Fruit fly (Drosophila melanogaster) whole organism, embryonic: ENCODE data around the gene Cep290.

Experiments
- Blimp-1 ChIP-seq: fragments of 200-800 bp; sonication (Bioruptor generic); optimal IDR thresholded peaks from 3 replicates; lab custom pipeline; 2018; ENCODE audit warnings: missing biosample characterization, missing genetic modification characterization, mild to moderate bottlenecking, moderate library complexity, missing genetic modification reagents
- CG10959 ChIP-seq: fragments of 200-800 bp; sonication (Bioruptor generic); IDR thresholded peaks from 2 replicates; pipeline ENCODE4 v1.3.6; 2022; ENCODE audit warnings: missing biosample characterization, missing genetic modification characterization
- CG10979 ChIP-seq: fragments of 200-800 bp; sonication (Bioruptor generic); optimal IDR thresholded peaks from 2 replicates; lab custom pipeline; 2018; ENCODE audit warnings: missing biosample characterization, mild to moderate bottlenecking, missing genetic modification characterization, moderate library complexity
- CG12071 ChIP-seq: fragments of 200-800 bp; sonication (Bioruptor generic); optimal IDR thresholded peaks from 3 replicates; lab custom pipeline; 2018; ENCODE audit warnings: missing biosample characterization, mild to moderate bottlenecking, missing genetic modification characterization
- CG12659 ChIP-seq: fragments of 200-800 bp; sonication (Bioruptor generic); optimal IDR thresholded peaks from 3 replicates; lab custom pipeline; 2017; ENCODE audit warnings: mild to moderate bottlenecking, missing biosample characterization, missing genetic modification reagents, missing genetic modification characterization
- CG12744 ChIP-seq: fragments of 200-800 bp; sonication (Bioruptor generic); optimal IDR thresholded peaks from 2 replicates; lab custom pipeline; 2016; ENCODE audit warnings: missing biosample characterization, missing genetic modification characterization
- CG13775 ChIP-seq: fragments of 200-800 bp; sonication (Bioruptor generic); optimal IDR thresholded peaks from 3 replicates; lab custom pipeline; 2017; ENCODE audit warnings: missing biosample characterization, mild to moderate bottlenecking, missing genetic modification characterization
- CG14667 ChIP-seq: fragments of 200-800 bp; sonication (Bioruptor generic); IDR thresholded peaks from 2 replicates; pipeline ENCODE4 v1.3.6; 2022; ENCODE audit warnings: missing biosample characterization, missing genetic modification characterization
- CG14710 ChIP-seq: fragments of 200-800 bp; sonication (Bioruptor generic); optimal IDR thresholded peaks from 3 replicates; lab custom pipeline; 2019; ENCODE audit warnings: missing biosample characterization, mild to moderate bottlenecking, missing genetic modification characterization, moderate library complexity
- CG15479 ChIP-seq: fragments of 200-800 bp; sonication (Bioruptor generic); optimal IDR thresholded peaks from 3 replicates; lab custom pipeline; 2019; ENCODE audit warnings: missing biosample characterization, mild to moderate bottlenecking, missing genetic modification characterization, moderate library complexity
- CG16813 ChIP-seq: fragments of 200-800 bp; sonication (Bioruptor generic); IDR thresholded peaks from 3 replicates; pipeline ENCODE4 v1.3.6; 2022; ENCODE audit warnings: missing biosample characterization, missing genetic modification characterization; ENCODE audit not compliant: partially characterized antibody
- CG1832 ChIP-seq: fragments of 200-800 bp; sonication (Bioruptor generic); optimal IDR thresholded peaks from 2 replicates; lab custom pipeline; 2017; ENCODE audit warnings: missing biosample characterization, mild to moderate bottlenecking, missing genetic modification characterization, inconsistent platforms
- CG31365 ChIP-seq: fragments of 200-800 bp; sonication (Bioruptor generic); optimal IDR thresholded peaks from 2 replicates; lab custom pipeline; 2018; ENCODE audit warnings: missing biosample characterization, mild to moderate bottlenecking, missing genetic modification characterization
- CG32532 ChIP-seq: fragments of 200-800 bp; sonication (Bioruptor generic); IDR thresholded peaks from 2 replicates; pipeline ENCODE4 v1.3.6; 2022; ENCODE audit warnings: missing biosample characterization, missing genetic modification characterization
- CG34422 ChIP-seq: fragments of 200-800 bp; sonication (Bioruptor generic); IDR thresholded peaks from 3 replicates; pipeline ENCODE4 v1.3.6; 2022; ENCODE audit warnings: missing biosample characterization, missing genetic modification characterization
- CG5180 ChIP-seq: fragments of 200-800 bp; sonication (Bioruptor generic); optimal IDR thresholded peaks from 3 replicates; lab custom pipeline; 2017; ENCODE audit warnings: missing biosample characterization, missing genetic modification characterization, mild to moderate bottlenecking, moderate library complexity, missing genetic modification reagents
- CG7357 ChIP-seq: fragments of 200-800 bp; sonication (Bioruptor generic); IDR thresholded peaks from 3 replicates; pipeline ENCODE4 v1.3.6; 2022; ENCODE audit warnings: missing biosample characterization, missing genetic modification characterization
- CG8089 ChIP-seq: fragments of 200-800 bp; sonication (Bioruptor generic); optimal IDR thresholded peaks from 3 replicates; lab custom pipeline; 2016; ENCODE audit warnings: missing biosample characterization, missing genetic modification characterization
- CG8765 ChIP-seq: fragments of 200-800 bp; sonication (Bioruptor generic); IDR thresholded peaks from 2 replicates; pipeline ENCODE4 v1.3.6; 2022; ENCODE audit warnings: missing biosample characterization, missing genetic modification characterization
- CG9727 ChIP-seq: fragments of 200-800 bp; sonication (Bioruptor generic); optimal IDR thresholded peaks from 3 replicates; lab custom pipeline; 2017; ENCODE audit warnings: missing biosample characterization, mild to moderate bottlenecking, missing genetic modification characterization
- CG9932 ChIP-seq: fragments of 200-800 bp; sonication (Bioruptor generic); IDR thresholded peaks from 2 replicates; pipeline ENCODE4 v1.3.6; 2022; ENCODE audit warnings: missing biosample characterization, missing genetic modification characterization
- CoRest ChIP-seq: fragments of 200-800 bp; sonication (Bioruptor generic); optimal IDR thresholded peaks from 3 replicates; lab custom pipeline; 2018; ENCODE audit warnings: missing biosample characterization, mild to moderate bottlenecking, missing genetic modification characterization, moderate library complexity
- Dip2 ChIP-seq: fragments of 200-800 bp; sonication (Bioruptor generic); IDR thresholded peaks from 2 replicates; pipeline ENCODE4 v1.3.6; 2022; ENCODE audit warnings: missing biosample characterization, missing genetic modification characterization
- HLHmδ ChIP-seq: fragments of 200-800 bp; sonication (Bioruptor generic); optimal IDR thresholded peaks from 2 replicates; lab custom pipeline; 2018; ENCODE audit warnings: missing biosample characterization, mild to moderate bottlenecking, missing genetic modification characterization, moderate library complexity
- Hey ChIP-seq: fragments of 200-800 bp; sonication (Bioruptor generic); optimal IDR thresholded peaks from 3 replicates; lab custom pipeline; 2018; ENCODE audit warnings: missing biosample characterization, mild to moderate bottlenecking, missing genetic modification characterization
- NFAT ChIP-seq: fragments of 200-800 bp; sonication (Bioruptor generic); IDR thresholded peaks from 2 replicates; pipeline ENCODE4 v1.3.6; 2022; ENCODE audit warnings: missing biosample characterization, missing genetic modification characterization
- NK7.1 ChIP-seq: fragments of 200-800 bp; sonication (Bioruptor generic); optimal IDR thresholded peaks from 3 replicates; lab custom pipeline; 2016; ENCODE audit warnings: missing biosample characterization, missing genetic modification characterization
- Stat92E ChIP-seq, 3 experiments: fragments of >200 bp in 2 of 3; fragments of 200-800 bp in 1 of 3; sonication (Bioruptor generic) in 1 of 3; optimal IDR thresholded peaks; 2 replicates each; lab custom pipeline; 2017 to 2019; ENCODE audit warnings: missing biosample characterization in 3 of 3, missing genetic modification characterization in 3 of 3, mild to moderate bottlenecking in 1 of 3, moderate library complexity in 1 of 3
- az2 ChIP-seq: fragments of 200-800 bp; sonication (Bioruptor generic); optimal IDR thresholded peaks from 3 replicates; lab custom pipeline; 2016; ENCODE audit warnings: missing biosample characterization, missing genetic modification characterization
- bigmax ChIP-seq: fragments of 200-800 bp; sonication (Bioruptor generic); optimal IDR thresholded peaks from 2 replicates; lab custom pipeline; 2018; ENCODE audit warnings: missing biosample characterization, mild to moderate bottlenecking, missing genetic modification characterization
- bowl ChIP-seq: fragments of 200-800 bp; sonication (Bioruptor generic); IDR thresholded peaks from 2 replicates; pipeline ENCODE4 v1.3.6; 2022; ENCODE audit warnings: missing biosample characterization, missing genetic modification characterization
- cato ChIP-seq: fragments of 200-800 bp; sonication (Bioruptor generic); optimal IDR thresholded peaks from 2 replicates; lab custom pipeline; 2016; ENCODE audit warnings: missing biosample characterization, missing genetic modification characterization, borderline replicate concordance
- ci ChIP-seq: fragments of 200-800 bp; sonication (Bioruptor generic); IDR thresholded peaks from 3 replicates; pipeline ENCODE4 v1.3.6; 2022; ENCODE audit warnings: missing biosample characterization, missing genetic modification characterization
- eve ChIP-seq, 2 experiments: fragments of >200 bp; optimal IDR thresholded peaks; 2 replicates each; lab custom pipeline; 2017; ENCODE audit warnings: missing biosample characterization in 2 of 2, missing genetic modification characterization in 2 of 2
- eyg ChIP-seq: fragments of 200-800 bp; sonication (Bioruptor generic); optimal IDR thresholded peaks from 3 replicates; lab custom pipeline; 2016; ENCODE audit warnings: missing biosample characterization, missing genetic modification characterization
- ftz-f1 ChIP-seq: fragments of 200-800 bp; sonication (Bioruptor generic); optimal IDR thresholded peaks from 2 replicates; lab custom pipeline; 2016; ENCODE audit warnings: missing biosample characterization, missing genetic modification characterization
- grau ChIP-seq: fragments of 200-800 bp; optimal IDR thresholded peaks from 3 replicates; lab custom pipeline; 2019; ENCODE audit warnings: missing biosample characterization, mild to moderate bottlenecking, missing genetic modification characterization, moderate library complexity
- gt ChIP-seq: fragments of 200-800 bp; sonication (Bioruptor generic); IDR thresholded peaks from 2 replicates; pipeline ENCODE4 v1.3.6; 2022; ENCODE audit warnings: missing biosample characterization, missing genetic modification characterization
- ham ChIP-seq: fragments of 200-800 bp; sonication (Bioruptor generic); IDR thresholded peaks from 2 replicates; pipeline ENCODE4 v1.3.6; 2022; ENCODE audit warnings: missing biosample characterization, missing genetic modification characterization
- her ChIP-seq: fragments of 200-800 bp; sonication (Bioruptor generic); optimal IDR thresholded peaks from 2 replicates; lab custom pipeline; 2016; ENCODE audit warnings: missing biosample characterization, missing genetic modification characterization
- ken ChIP-seq: fragments of 200-800 bp; sonication (Bioruptor generic); IDR thresholded peaks from 3 replicates; pipeline ENCODE4 v1.3.6; 2022; ENCODE audit warnings: missing biosample characterization, missing genetic modification characterization
- knrl ChIP-seq: fragments of 200-800 bp; sonication (Bioruptor generic); IDR thresholded peaks from 3 replicates; pipeline ENCODE4 v1.3.6; 2022; ENCODE audit warnings: missing biosample characterization, missing genetic modification characterization; ENCODE audit not compliant: partially characterized antibody
- mirr ChIP-seq: fragments of 200-800 bp; sonication (Bioruptor generic); optimal IDR thresholded peaks from 3 replicates; lab custom pipeline; 2018; ENCODE audit warnings: missing biosample characterization, mild to moderate bottlenecking, missing genetic modification characterization
- oc ChIP-seq: fragments of 200-800 bp; sonication (Bioruptor generic); optimal IDR thresholded peaks from 2 replicates; lab custom pipeline; 2018; ENCODE audit warnings: missing biosample characterization, mild to moderate bottlenecking, missing genetic modification characterization, moderate library complexity
- otp ChIP-seq: fragments of 200-800 bp; sonication (Bioruptor generic); IDR thresholded peaks from 3 replicates; pipeline ENCODE4, ENCODE4 v1.3.6; 2022; ENCODE audit warnings: missing biosample characterization, missing genetic modification characterization
- pita ChIP-seq: fragments of 200-800 bp; sonication (Bioruptor generic); optimal IDR thresholded peaks from 2 replicates; lab custom pipeline; 2017; ENCODE audit warnings: missing biosample characterization, mild to moderate bottlenecking, missing genetic modification characterization
- pum ChIP-seq: fragments of 200-800 bp; sonication (Bioruptor generic); optimal IDR thresholded peaks from 2 replicates; lab custom pipeline; 2016; ENCODE audit warnings: missing biosample characterization, missing genetic modification characterization
- shn ChIP-seq: fragments of 200-800 bp; sonication (Bioruptor generic); optimal IDR thresholded peaks from 3 replicates; lab custom pipeline; 2016; ENCODE audit warnings: missing biosample characterization, missing genetic modification characterization
- sima ChIP-seq: fragments of 200-800 bp; sonication (Bioruptor generic); optimal IDR thresholded peaks from 2 replicates; lab custom pipeline; 2016; ENCODE audit warnings: missing biosample characterization, missing genetic modification characterization
- sisA ChIP-seq: fragments of 200-800 bp; sonication (Bioruptor generic); IDR thresholded peaks from 2 replicates; pipeline ENCODE4 v1.3.6; 2022; ENCODE audit warnings: missing biosample characterization, missing genetic modification characterization
- ttk ChIP-seq: fragments of 200-800 bp; sonication (Bioruptor generic); IDR thresholded peaks from 2 replicates; pipeline ENCODE4 v2.1.2; 2022; ENCODE audit warnings: missing biosample characterization, missing genetic modification characterization

The Cep290 gene

dm6 chr3L:851061-851460 lies 7.3 kb downstream of the Cep290 start, which contains the start of gene Dci (continued):
- TF ChIP-seq CoRest (peak; percentile 84), bigmax (GFP tag; lab: Kevin White, UChicago) (no peak), CG10979 (tag; lab: Kevin White, UChicago) (peak; percentile 41), CG5180 (GFP tag; lab: Kevin White, UChicago) (no peak), Dip2 (no peak), bowl (peak; percentile 37; the same call in 1 of the 2 replicates), az2 (peak; percentile 70), CG32532 (GFP tag; lab: Robert Waterston, UW) (peak; percentile 81), CG31365 (tag; lab: Kevin White, UChicago) (no peak), Hey (no peak), CG9932 (GFP tag; lab: Robert Waterston, UW) (peak; percentile 89), CG12071 (no peak), CG16813 (GFP tag; lab: Robert Waterston, UW) (peak; percentile 90), CG8089 (GFP tag; lab: Kevin White, UChicago) (peak; percentile 60), eve (GFP tag; optimal IDR thresholded peaks at IDR 0.05; lab: Kevin White, UChicago) (no peak), sisA (GFP tag; lab: Robert Waterston, UW) (peak; percentile 91), eyg (GFP tag; lab: Kevin White, UChicago) (no peak), NK7.1 (GFP tag; lab: Kevin White, UChicago) (no peak), CG10959 (GFP tag; lab: Robert Waterston, UW) (peak; percentile 47; the same call in 1 of the 2 replicates), CG14667 (GFP tag; lab: Robert Waterston, UW) (peak; percentile 55), shn (peak; percentile 63), her (GFP tag; lab: Kevin White, UChicago) (peak; percentile 11), pita (GFP tag; lab: Kevin White, UChicago) (no peak), gt (GFP tag; lab: Robert Waterston, UW) (no peak), mirr (GFP tag; lab: Kevin White, UChicago) (no peak), ftz-f1 (GFP tag; lab: Kevin White, UChicago) (no peak), CG34422 (peak; percentile 91), CG13775 (GFP tag; lab: Kevin White, UChicago) (peak; percentile 79), CG1832 (GFP tag; lab: Kevin White, UChicago) (no peak), HLHmδ (no peak), otp (GFP tag; lab: Robert Waterston, UW) (peak; percentile 48; the same call in 1 of the 3 replicates), ham (GFP tag; lab: Robert Waterston, UW) (peak; percentile 77; the same call in 1 of the 2 replicates), oc (tag; lab: Kevin White, UChicago) (peak; percentile 59), CG7357 (GFP tag; lab: Robert Waterston, UW) (peak; percentile 46; the same call in 1 of the 3 replicates), ci (GFP tag; lab: Robert Waterston, UW) (peak; percentile 81), ttk (peak; percentile 65), grau (tag; lab: Kevin White, UChicago) (peak; percentile 71), sima (GFP tag; lab: Kevin White, UChicago) (no peak), CG12744 (GFP tag; lab: Kevin White, UChicago) (peak; percentile 38), ken (peak; percentile 89), CG12659 (GFP tag; lab: Kevin White, UChicago) (peak; percentile 65), Stat92E (GFP tag; optimal IDR thresholded peaks at IDR 0.05; lab: Kevin White, UChicago) (no peak), CG9727 (peak; percentile 79), CG14710 (tag; lab: Kevin White, UChicago) (peak; percentile 53), cato (GFP tag; lab: Kevin White, UChicago) (peak; percentile 48), CG15479 (GFP tag; lab: Kevin White, UChicago) (no peak), knrl (GFP tag; lab: Robert Waterston, UW) (peak; percentile 91), pum (GFP tag; lab: Kevin White, UChicago) (peak; percentile 57), CG8765 (peak; percentile 50; the same call in 1 of the 2 replicates), NFAT (GFP tag; lab: Robert Waterston, UW) (peak; percentile 68), Blimp-1 (GFP tag; lab: Kevin White, UChicago) (no peak)
